Fruit fly (Drosophila melanogaster): ENCODE data around the gene Spn28B.

Spn28B gene

dm6 chr2L:7618563-7618962, 36.8 kb downstream of the Spn28B start:
- no peak for TF ChIP-seq insv (optimal IDR thresholded peaks at IDR 0.05)
- no peak for TF ChIP-seq Myc (optimal IDR thresholded peaks at IDR 0.05)
- no peak for TF ChIP-seq h (optimal IDR thresholded peaks at IDR 0.05)
- TF ChIP-seq psq (optimal IDR thresholded peaks at IDR 0.05), result no peak
- no peak for TF ChIP-seq ttk (optimal IDR thresholded peaks at IDR 0.05)
- no peak for TF ChIP-seq Sin3A (optimal IDR thresholded peaks at IDR 0.05)

- TF ChIP-seq h (optimal IDR thresholded peaks at IDR 0.05) (no peak), Myc (optimal IDR thresholded peaks at IDR 0.05) (no peak), Sin3A (optimal IDR thresholded peaks at IDR 0.05) (no peak), ttk (optimal IDR thresholded peaks at IDR 0.05) (no peak), insv (optimal IDR thresholded peaks at IDR 0.05) (no peak), psq (optimal IDR thresholded peaks at IDR 0.05) (no peak)
Observed at dm6 chr2L:7619234-7619633, 37.5 kb downstream of the Spn28B start.

DNA sequence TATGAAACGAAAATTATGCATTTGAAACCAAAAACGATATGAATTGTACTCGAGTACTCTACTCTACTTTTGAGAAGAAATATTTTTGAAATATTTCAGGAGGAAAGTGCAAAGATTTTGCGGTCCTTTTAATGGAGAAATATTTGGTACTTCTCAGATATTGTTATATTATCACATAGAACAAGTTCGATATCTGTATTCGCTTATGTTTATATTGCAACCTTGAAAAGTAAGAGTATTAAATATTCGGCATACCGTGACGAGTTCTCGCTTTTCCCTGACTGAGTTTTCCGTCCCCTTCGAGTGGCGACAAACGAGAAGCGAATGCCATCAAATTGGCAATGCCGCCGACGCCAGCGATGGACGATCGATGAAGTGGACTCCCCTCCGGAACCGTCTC, 40.0 kb downstream of the Spn28B start:
- TF ChIP-seq insv (optimal IDR thresholded peaks at IDR 0.05), result no peak
- no peak for TF ChIP-seq h (optimal IDR thresholded peaks at IDR 0.05)
- no peak for TF ChIP-seq Myc (optimal IDR thresholded peaks at IDR 0.05)
- no peak for TF ChIP-seq Sin3A (optimal IDR thresholded peaks at IDR 0.05)

dm6 chr2L:7624096-7624843, 42.5 kb downstream of the Spn28B start:
- TF ChIP-seq psq (optimal IDR thresholded peaks at IDR 0.05), result no peak
- TF ChIP-seq insv (optimal IDR thresholded peaks at IDR 0.05), result no peak
- no peak for TF ChIP-seq h (optimal IDR thresholded peaks at IDR 0.05)
- no peak for TF ChIP-seq ttk (optimal IDR thresholded peaks at IDR 0.05)
- no peak for TF ChIP-seq Myc (optimal IDR thresholded peaks at IDR 0.05)
- no peak for TF ChIP-seq Sin3A (optimal IDR thresholded peaks at IDR 0.05)

- TF ChIP-seq Myc (optimal IDR thresholded peaks at IDR 0.05), result no peak
- no peak for TF ChIP-seq Sin3A (optimal IDR thresholded peaks at IDR 0.05)
- TF ChIP-seq ttk (optimal IDR thresholded peaks at IDR 0.05), result no peak
- no peak for TF ChIP-seq psq (optimal IDR thresholded peaks at IDR 0.05)
- TF ChIP-seq h (optimal IDR thresholded peaks at IDR 0.05), result no peak
- TF ChIP-seq insv (optimal IDR thresholded peaks at IDR 0.05), result no peak
Observed at dm6 chr2L:7627474-7627873, 45.8 kb downstream of the Spn28B start.

dm6 chr2L:7628382-7628965, 46.8 kb downstream of the Spn28B start:
- TF ChIP-seq psq (optimal IDR thresholded peaks at IDR 0.05), result no peak
- TF ChIP-seq h (optimal IDR thresholded peaks at IDR 0.05), result no peak
- no peak for TF ChIP-seq ttk (optimal IDR thresholded peaks at IDR 0.05)
- no peak for TF ChIP-seq insv (optimal IDR thresholded peaks at IDR 0.05)
- no peak for TF ChIP-seq Myc (optimal IDR thresholded peaks at IDR 0.05)
- no peak for TF ChIP-seq Sin3A (optimal IDR thresholded peaks at IDR 0.05)

DNA sequence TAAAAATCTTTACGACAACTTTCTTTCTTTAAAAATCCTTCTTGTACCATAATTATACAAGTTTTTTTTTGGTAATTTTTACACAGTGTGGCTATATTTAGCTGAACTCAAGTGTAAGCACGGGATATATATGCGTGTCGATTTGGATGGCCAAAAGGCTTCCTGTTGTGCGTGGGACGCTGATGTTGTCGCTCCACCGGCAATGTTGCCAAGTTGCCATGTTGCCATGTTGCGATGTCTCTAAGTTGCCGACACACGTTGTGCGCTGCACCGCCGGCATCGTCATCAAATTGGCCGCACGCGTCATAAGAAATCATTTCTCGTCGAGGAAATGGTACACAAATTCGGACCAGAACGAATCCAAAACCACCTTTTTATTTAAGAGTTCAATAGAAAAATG, 48.9 kb downstream of the Spn28B start:
- TF ChIP-seq Sin3A (optimal IDR thresholded peaks at IDR 0.05), result no peak
- TF ChIP-seq Myc (optimal IDR thresholded peaks at IDR 0.05), result no peak

DNA sequence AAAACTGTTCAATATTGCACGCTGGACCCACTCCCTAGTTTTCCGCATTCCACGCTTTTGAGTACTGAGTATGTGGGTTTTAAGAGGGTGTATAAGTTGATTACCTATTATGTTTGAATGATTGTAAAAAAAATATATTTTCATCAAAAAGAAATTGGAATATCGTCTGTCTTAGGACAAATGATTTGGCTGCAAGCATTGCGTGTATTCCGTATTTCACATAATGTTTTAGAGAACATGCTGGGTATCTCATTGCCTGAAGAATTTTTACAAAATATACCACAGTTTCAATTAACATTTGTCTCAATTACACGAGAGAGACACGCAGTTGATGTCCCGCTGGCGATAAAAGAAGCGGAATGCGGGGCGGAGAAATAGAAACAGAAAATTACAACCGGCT, 51.1 kb downstream of the Spn28B start:
- TF ChIP-seq psq (optimal IDR thresholded peaks at IDR 0.05) (no peak), h (optimal IDR thresholded peaks at IDR 0.05) (no peak), ttk (optimal IDR thresholded peaks at IDR 0.05) (no peak), Myc (optimal IDR thresholded peaks at IDR 0.05) (no peak), insv (optimal IDR thresholded peaks at IDR 0.05) (no peak), Sin3A (optimal IDR thresholded peaks at IDR 0.05) (no peak)

Measured in Kc167 (cell line).